Fruit fly (Drosophila melanogaster) whole organism, pupa: ENCODE data around the gene CG9609.

Source experiments
- CG12605 ChIP-seq: fragments of 200-800 bp; sonication (Bioruptor generic); IDR thresholded peaks from 2 replicates; pipeline ENCODE4 v1.3.6; 2022; ENCODE audit warnings: missing biosample characterization, missing genetic modification characterization
- CG14655 ChIP-seq: fragments of 200-800 bp; sonication (Bioruptor generic); optimal IDR thresholded peaks from 3 replicates; lab custom pipeline; 2017; ENCODE audit warnings: mild to moderate bottlenecking, missing biosample characterization, missing genetic modification reagents, missing genetic modification characterization
- CG17806 ChIP-seq: fragments of 200-800 bp; sonication (Bioruptor generic); optimal IDR thresholded peaks from 2 replicates; lab custom pipeline; 2018; ENCODE audit warnings: missing biosample characterization, mild to moderate bottlenecking, missing genetic modification characterization, moderate library complexity
- CG32121 ChIP-seq: fragments of 200-800 bp; sonication (Bioruptor generic); IDR thresholded peaks from 2 replicates; pipeline ENCODE4 v1.3.6; 2022; ENCODE audit warnings: missing biosample characterization, missing genetic modification characterization
- CG4496 ChIP-seq: fragments of 200-800 bp; sonication (Bioruptor generic); IDR thresholded peaks from 3 replicates; pipeline ENCODE4 v1.3.6; 2022; ENCODE audit warnings: missing biosample characterization, missing genetic modification characterization
- CG9948 ChIP-seq: fragments of 200-800 bp; sonication (Bioruptor generic); optimal IDR thresholded peaks from 2 replicates; lab custom pipeline; 2018; ENCODE audit warnings: missing biosample characterization, mild to moderate bottlenecking, missing genetic modification characterization, moderate library complexity
- Ets98B ChIP-seq: fragments of 200-800 bp; sonication (Bioruptor generic); IDR thresholded peaks from 2 replicates; pipeline ENCODE4 v1.3.6; 2022; ENCODE audit warnings: missing biosample characterization, missing genetic modification characterization
- Pif1B ChIP-seq: fragments of 200-800 bp; sonication (Bioruptor generic); optimal IDR thresholded peaks from 3 replicates; lab custom pipeline; 2016; ENCODE audit warnings: missing biosample characterization, missing genetic modification characterization
- fd96Ca ChIP-seq: fragments of 200-800 bp; sonication (Bioruptor generic); IDR thresholded peaks from 3 replicates; pipeline ENCODE4 v1.3.6; 2022; ENCODE audit warnings: missing biosample characterization, missing genetic modification characterization
- rn ChIP-seq: fragments of 200-800 bp; sonication (Bioruptor generic); IDR thresholded peaks from 2 replicates; pipeline ENCODE4 v1.3.6; 2022; ENCODE audit warnings: missing biosample characterization, missing genetic modification characterization

DNA sequence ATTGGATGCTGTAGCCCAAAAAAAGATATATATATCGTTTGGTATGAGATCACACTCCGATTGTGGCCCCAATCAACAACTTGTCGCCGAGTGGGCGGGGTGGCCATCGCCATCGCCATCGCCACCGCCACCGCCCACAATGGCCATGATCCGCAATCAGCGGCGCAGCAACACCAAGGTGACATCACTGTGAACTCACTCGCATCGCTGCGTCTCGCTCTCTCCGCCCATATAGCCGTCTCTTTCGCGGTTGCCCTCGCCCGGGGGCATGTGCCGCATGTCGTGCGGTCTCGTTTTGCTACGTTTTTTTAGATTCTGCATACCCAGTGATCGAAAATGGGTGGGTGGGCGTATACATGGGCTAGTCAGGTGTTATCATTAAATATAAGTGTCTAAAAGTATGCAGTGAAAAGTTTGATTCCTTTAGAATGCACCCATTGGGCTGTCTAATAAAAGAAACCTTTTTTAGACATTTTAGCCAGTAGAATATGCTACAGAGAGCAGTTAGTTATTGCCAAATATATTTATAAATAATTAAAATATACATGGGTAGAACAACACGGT is 19.9 kb downstream of the CG9609 start:
- TF ChIP-seq CG14655 (GFP tag; lab: Kevin White, UChicago) (peak; percentile 16), CG9948 (tag; lab: Kevin White, UChicago) (no peak), CG32121 (no peak), CG4496 (GFP tag; lab: Robert Waterston, UW) (no peak), fd96Ca (GFP tag; lab: Robert Waterston, UW) (no peak), CG12605 (GFP tag; lab: Robert Waterston, UW) (no peak), Ets98B (GFP tag; lab: Robert Waterston, UW) (0 out of 2 replicates have a peak, but pooled peaks have one; percentile 6), rn (GFP tag; lab: Robert Waterston, UW) (no peak), CG17806 (no peak), Pif1B (GFP tag; lab: Kevin White, UChicago) (no peak)
